Worm (Caenorhabditis elegans) whole organism, late embryonic: ENCODE measurements around the gene abhd-12.

Source experiments
- dmd-4 ChIP-seq: sonication (generic microtip); optimal IDR thresholded peaks from 2 replicates; lab custom pipeline; 2016; ENCODE audit warnings: borderline replicate concordance, missing genetic modification characterization, missing compliant biosample characterization
- elt-2 ChIP-seq: sonication (generic microtip); optimal IDR thresholded peaks from 2 replicates; lab custom pipeline; 2016; ENCODE audit warnings: missing genetic modification reagents, missing genetic modification characterization, missing compliant biosample characterization
- hlh-8 ChIP-seq: sonication (generic microtip); optimal IDR thresholded peaks from 2 replicates; lab custom pipeline; 2016; ENCODE audit warnings: missing genotype, missing genetic modification characterization, missing compliant biosample characterization
- pha-2 ChIP-seq: sonication (generic microtip); optimal IDR thresholded peaks from 2 replicates; lab custom pipeline; 2017; ENCODE audit warnings: mild to moderate bottlenecking, missing genetic modification characterization, missing compliant biosample characterization
- pha-4 ChIP-seq: fragments of 150-350 bp; optimal IDR thresholded peaks from 2 replicates; lab custom pipeline; 2018; ENCODE audit warnings: missing biosample characterization, missing genetic modification reagents, missing genetic modification characterization

ce11 chrV:7978798-7979197 is 4.9 kb upstream of the abhd-12 start:
- TF ChIP-seq elt-2 (tag; lab: Kevin White, UChicago) = peak; percentile 12
- TF ChIP-seq pha-2 (tag; lab: Kevin White, UChicago) = no peak
- no peak for TF ChIP-seq pha-4 (tag; lab: Kevin White, UChicago)
- TF ChIP-seq hlh-8 = no peak
- no peak for TF ChIP-seq dmd-4 (tag; lab: Kevin White, UChicago)
